Fruit fly (Drosophila melanogaster) whole organism, embryonic: ENCODE measurements around the gene CG14182.

Experiments used
- CG10274 ChIP-seq: fragments of 200-800 bp; sonication (Bioruptor generic); optimal IDR thresholded peaks from 3 replicates; lab custom pipeline; 2017; ENCODE audit warnings: missing biosample characterization, mild to moderate bottlenecking, missing genetic modification characterization
- CG16779 ChIP-seq: fragments of 200-800 bp; sonication (Bioruptor generic); IDR thresholded peaks from 2 replicates; pipeline ENCODE4 v1.3.6; 2022; ENCODE audit warnings: missing biosample characterization, missing genetic modification characterization
- CG4328 ChIP-seq: fragments of 200-800 bp; sonication (Bioruptor generic); optimal IDR thresholded peaks from 3 replicates; lab custom pipeline; 2017; ENCODE audit warnings: missing biosample characterization, missing genetic modification reagents, missing genetic modification characterization
- CG7372 ChIP-seq: fragments of 200-800 bp; sonication (Bioruptor generic); IDR thresholded peaks from 2 replicates; pipeline ENCODE4 v1.3.6; 2022; ENCODE audit warnings: missing biosample characterization, missing genetic modification characterization
- D19B ChIP-seq: fragments of 200-800 bp; sonication (Bioruptor generic); optimal IDR thresholded peaks from 2 replicates; lab custom pipeline; 2017; ENCODE audit warnings: missing biosample characterization, mild to moderate bottlenecking, missing genetic modification characterization
- Mes4 ChIP-seq: fragments of 200-800 bp; sonication (Bioruptor generic); optimal IDR thresholded peaks from 2 replicates; lab custom pipeline; 2016; ENCODE audit warnings: missing biosample characterization, missing genetic modification characterization
- btn ChIP-seq: fragments of 200-800 bp; sonication (Bioruptor generic); optimal IDR thresholded peaks from 2 replicates; lab custom pipeline; 2016; ENCODE audit warnings: missing biosample characterization, missing genetic modification characterization
- fd102C ChIP-seq: fragments of 200-800 bp; sonication (Bioruptor generic); optimal IDR thresholded peaks from 2 replicates; lab custom pipeline; 2018; ENCODE audit warnings: missing biosample characterization, mild to moderate bottlenecking, missing genetic modification characterization, moderate library complexity

DNA sequence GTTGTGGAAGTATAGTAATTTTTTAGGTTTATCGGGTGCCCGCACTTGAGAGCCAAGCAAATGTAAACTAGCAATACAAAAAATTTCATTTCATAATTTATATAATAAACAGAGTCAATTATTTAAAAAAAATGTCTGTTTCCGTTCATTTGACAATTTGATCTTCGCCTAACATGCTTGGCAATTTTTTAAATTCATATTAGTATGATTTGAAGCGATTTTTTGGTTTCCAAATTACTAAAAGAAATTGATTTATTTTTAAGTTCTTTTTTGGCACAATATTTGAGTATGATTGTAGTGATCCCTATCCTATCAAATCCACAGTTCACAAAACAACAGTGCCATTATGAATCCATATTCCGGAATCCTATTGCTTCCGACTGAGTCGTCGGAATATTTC lies 27.7 kb downstream of the CG14182 start, which contains the start of gene CG34258:
- TF ChIP-seq fd102C (GFP tag; lab: Kevin White, UChicago) (no peak), btn (GFP tag; lab: Kevin White, UChicago) (no peak), CG10274 (GFP tag; lab: Kevin White, UChicago) (no peak), CG7372 (GFP tag; lab: Robert Waterston, UW) (no peak), CG16779 (GFP tag; lab: Robert Waterston, UW) (no peak), D19B (GFP tag; lab: Kevin White, UChicago) (no peak), Mes4 (GFP tag; lab: Kevin White, UChicago) (no peak), CG4328 (GFP tag; lab: Kevin White, UChicago) (no peak)
